Worm (Caenorhabditis elegans) whole organism, early embryonic: ENCODE results near the gene C54E10.11.

Experiments
- B0310.2 ChIP-seq: sonication (generic microtip); optimal IDR thresholded peaks from 2 replicates; lab custom pipeline; 2016; ENCODE audit warnings: mild to moderate bottlenecking, missing genetic modification characterization, missing compliant biosample characterization
- F13C5.2 ChIP-seq: sonication (generic microtip); optimal IDR thresholded peaks from 2 replicates; lab custom pipeline; 2017; ENCODE audit warnings: mild to moderate bottlenecking, missing genetic modification characterization, inconsistent platforms, missing compliant biosample characterization
- aly-1 ChIP-seq: sonication (generic microtip); optimal IDR thresholded peaks from 2 replicates; lab custom pipeline; 2016; ENCODE audit warnings: missing genetic modification characterization, missing compliant biosample characterization
- ama-1 ChIP-seq: fragments of 150-350 bp; optimal IDR thresholded peaks from 2 replicates; lab custom pipeline; 2014
- ceh-13 ChIP-seq: fragments of 200-800 bp; sonication (Bioruptor generic); optimal IDR thresholded peaks from 2 replicates; lab custom pipeline; 2018; ENCODE audit warnings: mild to moderate bottlenecking, missing genetic modification characterization, missing compliant biosample characterization
- ceh-36 ChIP-seq: sonication (generic microtip); optimal IDR thresholded peaks from 2 replicates; lab custom pipeline; 2016; ENCODE audit warnings: missing genetic modification characterization, inconsistent platforms, missing compliant biosample characterization
- ets-7 ChIP-seq: sonication (generic microtip); optimal IDR thresholded peaks from 2 replicates; lab custom pipeline; 2016; ENCODE audit warnings: missing genotype, missing genetic modification characterization, missing compliant biosample characterization
- flt-1 ChIP-seq: fragments of 200-800 bp; sonication (Bioruptor generic); IDR thresholded peaks from 2 replicates; pipeline ENCODE4 v1.3.6; 2022; ENCODE audit warnings: missing genetic modification characterization, missing compliant biosample characterization
- hmbx-1 ChIP-seq: sonication (generic microtip); optimal IDR thresholded peaks from 2 replicates; lab custom pipeline; 2016; ENCODE audit warnings: mild to moderate bottlenecking, missing genetic modification characterization, missing compliant biosample characterization
- hmg-4 ChIP-seq: fragments of 200-800 bp; sonication (Bioruptor generic); optimal IDR thresholded peaks from 2 replicates; lab custom pipeline; 2018; ENCODE audit warnings: mild to moderate bottlenecking, missing genetic modification characterization, missing compliant biosample characterization
- hnd-1 ChIP-seq: sonication (generic microtip); optimal IDR thresholded peaks from 2 replicates; lab custom pipeline; 2016; ENCODE audit warnings: missing genetic modification characterization, missing compliant biosample characterization
- pes-1 ChIP-seq: fragments of 200-800 bp; sonication (Bioruptor generic); IDR thresholded peaks from 2 replicates; pipeline ENCODE4 v1.3.6; 2022; ENCODE audit warnings: missing genetic modification reagents, missing genetic modification characterization, missing compliant biosample characterization
- scrt-1 ChIP-seq: fragments of 200-800 bp; sonication (Bioruptor generic); IDR thresholded peaks from 2 replicates; pipeline ENCODE4 v1.3.6; 2022; ENCODE audit warnings: missing genetic modification characterization, missing compliant biosample characterization
- sea-1 ChIP-seq: fragments of 200-800 bp; sonication (Bioruptor generic); conservative IDR thresholded peaks from 2 replicates; pipeline ENCODE4 v1.3.6; 2022; ENCODE audit warnings: missing genetic modification characterization, missing compliant biosample characterization
- tbx-11 ChIP-seq: fragments of 200-800 bp; sonication (Bioruptor generic); IDR thresholded peaks from 2 replicates; pipeline ENCODE4 v1.3.6; 2022; ENCODE audit warnings: missing genetic modification characterization, missing compliant biosample characterization
- tbx-37 ChIP-seq: fragments of 200-800 bp; sonication (Bioruptor generic); conservative IDR thresholded peaks from 2 replicates; pipeline ENCODE4 v1.3.6; 2022; ENCODE audit warnings: missing genetic modification reagents, missing genetic modification characterization, missing compliant biosample characterization
- tra-4 ChIP-seq: sonication (generic microtip); optimal IDR thresholded peaks from 2 replicates; lab custom pipeline; 2017; ENCODE audit warnings: missing genetic modification characterization, missing compliant biosample characterization

Gene C54E10.11

DNA sequence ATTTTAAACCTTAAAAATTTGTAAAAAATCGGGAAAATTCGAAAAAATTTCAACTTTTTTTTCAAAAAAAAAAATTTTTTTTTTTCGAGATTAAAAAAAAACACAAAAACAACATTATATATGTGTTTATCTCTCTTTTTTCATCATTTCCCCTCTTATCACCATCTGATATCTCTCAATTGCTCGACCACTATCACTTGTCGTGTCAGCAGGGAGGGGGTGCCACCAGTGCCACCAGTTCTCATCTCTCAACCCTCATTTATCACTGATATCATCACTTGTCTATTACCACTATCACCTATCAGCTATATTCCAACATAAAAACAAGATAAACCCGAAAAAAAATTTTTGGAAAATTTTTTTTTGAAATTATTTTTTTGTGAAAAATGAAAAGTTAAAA is 24.5 kb upstream of the C54E10.11 start:
- no peak for TF ChIP-seq aly-1 (tag; lab: Kevin White, UChicago)
- no peak for TF ChIP-seq tra-4 (tag; lab: Kevin White, UChicago)
- TF ChIP-seq scrt-1 (GFP tag; lab: Robert Waterston, UW): no peak
- TF ChIP-seq F13C5.2 (tag; lab: Kevin White, UChicago): no peak
- no peak for TF ChIP-seq pes-1
- TF ChIP-seq hmg-4 (GFP tag; lab: Kevin White, UChicago): no peak

DNA sequence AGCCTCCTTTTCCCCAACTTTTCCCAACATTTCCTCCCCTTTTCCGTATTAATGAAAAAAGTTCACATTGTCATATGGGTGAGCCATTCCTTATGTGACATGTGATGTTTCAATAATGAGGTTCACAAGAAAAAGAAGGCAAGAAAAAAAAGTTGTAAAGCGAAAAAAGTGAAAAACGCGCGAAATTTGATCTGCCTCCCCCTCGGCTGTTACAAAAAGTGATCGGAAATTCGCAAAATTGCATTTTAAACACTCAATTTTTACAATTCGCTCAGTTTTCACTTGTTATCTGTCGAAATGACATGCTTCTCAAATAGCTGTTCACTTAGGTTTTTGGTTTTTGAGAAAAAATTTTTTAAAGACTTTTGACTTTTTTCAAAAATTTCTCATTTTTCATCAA is 19.6 kb upstream of the C54E10.11 start:
- TF ChIP-seq tra-4 (tag; lab: Kevin White, UChicago): no peak
- no peak for TF ChIP-seq sea-1 (GFP tag; lab: Robert Waterston, UW)
- TF ChIP-seq hmbx-1: no peak
- TF ChIP-seq B0310.2: no peak
- TF ChIP-seq hmg-4 (GFP tag; lab: Kevin White, UChicago): no peak
- TF ChIP-seq flt-1 (GFP tag; lab: Robert Waterston, UW): no peak
- no peak for TF ChIP-seq ceh-36 (tag; lab: Kevin White, UChicago)
- no peak for TF ChIP-seq scrt-1 (GFP tag; lab: Robert Waterston, UW)
- TF ChIP-seq aly-1 (tag; lab: Kevin White, UChicago): no peak
- no peak for TF ChIP-seq ceh-13 (GFP tag; lab: Kevin White, UChicago)
- no peak for TF ChIP-seq tbx-37 (GFP tag; lab: Robert Waterston, UW)
- TF ChIP-seq F13C5.2 (tag; lab: Kevin White, UChicago): no peak
- no peak for TF ChIP-seq ets-7
- no peak for TF ChIP-seq ama-1
- no peak for TF ChIP-seq hnd-1 (tag; lab: Kevin White, UChicago)
- TF ChIP-seq tbx-11 (GFP tag; lab: Robert Waterston, UW): no peak
- no peak for TF ChIP-seq pes-1

DNA sequence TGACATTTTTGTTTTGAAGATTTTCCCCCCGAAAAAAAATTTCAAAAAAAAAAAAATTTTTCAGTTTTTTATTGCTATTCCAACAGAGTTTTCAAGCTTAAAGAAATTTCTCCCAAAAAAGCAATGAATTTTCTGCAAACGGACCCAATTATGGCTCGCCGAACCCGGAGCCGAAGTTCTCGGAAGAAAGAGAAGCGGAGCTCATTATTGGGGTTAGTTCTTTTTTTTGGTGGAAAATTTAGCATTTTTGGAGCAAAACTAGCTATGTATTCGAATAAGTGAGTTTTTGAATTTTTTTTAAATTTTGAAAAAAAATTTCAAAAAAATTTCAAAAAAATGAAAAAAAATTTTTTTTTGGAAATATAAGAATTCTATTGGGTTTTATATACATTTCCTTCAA is 17.7 kb upstream of the C54E10.11 start, which contains the start of gene ncs-5:
ncs-5 (plus strand) TSS at position 124 of the 400 bp plus-strand sequence.
- TF ChIP-seq ets-7: no peak
- no peak for TF ChIP-seq B0310.2
- TF ChIP-seq hmbx-1: no peak
- no peak for TF ChIP-seq flt-1 (GFP tag; lab: Robert Waterston, UW)
- no peak for TF ChIP-seq tbx-11 (GFP tag; lab: Robert Waterston, UW)
- no peak for TF ChIP-seq ama-1
- no peak for TF ChIP-seq tbx-37 (GFP tag; lab: Robert Waterston, UW)
- TF ChIP-seq F13C5.2 (tag; lab: Kevin White, UChicago): no peak
- no peak for TF ChIP-seq tra-4 (tag; lab: Kevin White, UChicago)
- TF ChIP-seq pes-1: no peak
- no peak for TF ChIP-seq aly-1 (tag; lab: Kevin White, UChicago)
- TF ChIP-seq sea-1 (GFP tag; lab: Robert Waterston, UW): no peak
- no peak for TF ChIP-seq hnd-1 (tag; lab: Kevin White, UChicago)
- TF ChIP-seq hmg-4 (GFP tag; lab: Kevin White, UChicago): no peak
- no peak for TF ChIP-seq ceh-13 (GFP tag; lab: Kevin White, UChicago)
- no peak for TF ChIP-seq scrt-1 (GFP tag; lab: Robert Waterston, UW)

DNA sequence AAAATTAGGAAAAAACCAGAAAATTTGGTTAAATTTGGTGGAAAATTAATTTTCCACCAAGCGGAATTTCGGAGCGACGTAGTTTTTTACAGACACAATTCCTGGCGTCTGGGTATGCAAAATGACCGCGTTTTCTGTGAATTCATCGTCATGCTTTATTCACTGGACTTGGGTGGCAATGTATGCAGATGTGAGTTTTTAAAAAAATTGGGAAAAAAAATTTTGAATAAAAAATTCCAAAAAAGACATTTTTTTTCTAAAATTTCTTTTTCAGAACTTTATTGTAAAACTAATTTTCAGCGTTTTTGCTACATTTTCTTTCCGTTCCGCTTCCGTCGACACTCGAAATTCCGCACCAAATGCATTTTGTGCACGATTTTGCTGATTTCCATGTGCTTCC is 9.4 kb upstream of the C54E10.11 start, which contains the start of gene C54E10.7:
C54E10.7 (plus strand) TSS at position 301 of the 400 bp plus-strand sequence.
- TF ChIP-seq tra-4 (tag; lab: Kevin White, UChicago): no peak
- TF ChIP-seq sea-1 (GFP tag; lab: Robert Waterston, UW): no peak
- TF ChIP-seq ama-1: no peak
- no peak for TF ChIP-seq B0310.2
- no peak for TF ChIP-seq flt-1 (GFP tag; lab: Robert Waterston, UW)
- TF ChIP-seq hnd-1 (tag; lab: Kevin White, UChicago): no peak
- TF ChIP-seq pes-1: no peak
- TF ChIP-seq scrt-1 (GFP tag; lab: Robert Waterston, UW): no peak
- TF ChIP-seq F13C5.2 (tag; lab: Kevin White, UChicago): no peak
- no peak for TF ChIP-seq ceh-13 (GFP tag; lab: Kevin White, UChicago)
- TF ChIP-seq tbx-11 (GFP tag; lab: Robert Waterston, UW): no peak
- no peak for TF ChIP-seq ets-7
- no peak for TF ChIP-seq hmg-4 (GFP tag; lab: Kevin White, UChicago)
- TF ChIP-seq hmbx-1: no peak
- no peak for TF ChIP-seq tbx-37 (GFP tag; lab: Robert Waterston, UW)
- no peak for TF ChIP-seq ceh-36 (tag; lab: Kevin White, UChicago)
- no peak for TF ChIP-seq aly-1 (tag; lab: Kevin White, UChicago)

DNA sequence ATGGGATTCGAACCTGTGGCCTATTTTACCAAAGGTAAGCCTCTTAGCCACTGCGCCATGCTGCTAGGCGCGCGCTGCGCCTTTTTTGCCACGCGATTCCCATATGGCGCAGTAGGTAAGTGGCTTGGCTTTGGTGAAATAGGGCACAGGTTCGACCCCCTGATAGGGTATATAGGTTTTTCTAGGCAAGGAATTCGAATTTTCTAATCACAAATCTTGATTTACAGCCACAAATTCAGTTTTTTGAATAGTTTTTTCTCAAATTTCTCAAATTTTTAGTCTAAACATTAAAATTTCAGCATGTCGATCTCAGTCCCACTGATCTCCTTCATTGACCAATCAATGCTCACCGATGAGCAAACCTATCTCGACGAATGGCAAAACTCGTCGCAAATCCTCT is 8.7 kb upstream of the C54E10.11 start, which contains the start of gene C54E10.3:
C54E10.3 (plus strand) TSS at position 301 of the 400 bp plus-strand sequence.
- TF ChIP-seq tbx-11 (GFP tag; lab: Robert Waterston, UW): no peak
- TF ChIP-seq flt-1 (GFP tag; lab: Robert Waterston, UW): no peak
- TF ChIP-seq hmg-4 (GFP tag; lab: Kevin White, UChicago): no peak
- no peak for TF ChIP-seq aly-1 (tag; lab: Kevin White, UChicago)
- TF ChIP-seq hmbx-1: no peak
- no peak for TF ChIP-seq scrt-1 (GFP tag; lab: Robert Waterston, UW)
- no peak for TF ChIP-seq B0310.2
- TF ChIP-seq ceh-36 (tag; lab: Kevin White, UChicago): no peak
- TF ChIP-seq pes-1: no peak
- no peak for TF ChIP-seq tra-4 (tag; lab: Kevin White, UChicago)
- TF ChIP-seq ceh-13 (GFP tag; lab: Kevin White, UChicago): no peak
- TF ChIP-seq tbx-37 (GFP tag; lab: Robert Waterston, UW): no peak
- no peak for TF ChIP-seq sea-1 (GFP tag; lab: Robert Waterston, UW)
- no peak for TF ChIP-seq ama-1
- TF ChIP-seq ets-7: no peak

DNA sequence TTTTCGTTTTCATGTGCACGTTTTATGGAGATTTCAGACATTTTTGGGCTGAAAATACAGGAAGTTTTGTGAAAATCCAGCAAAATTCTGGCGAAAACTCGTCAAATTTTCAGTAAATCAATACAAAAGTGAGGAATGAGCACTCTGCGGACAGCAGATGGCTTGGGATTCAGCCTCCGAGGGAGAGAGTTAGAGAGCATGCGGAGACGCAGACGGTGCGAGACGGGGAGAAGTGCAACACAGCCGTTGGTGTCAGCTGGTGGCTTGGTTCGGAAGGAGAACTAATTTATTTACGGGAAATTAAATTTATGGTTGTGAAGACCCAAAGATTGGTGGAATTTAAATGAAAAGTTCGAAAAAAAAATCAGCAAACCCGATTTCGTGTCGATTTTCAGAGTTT is 6.6 kb upstream of the C54E10.11 start, which contains the start of gene C54E10.6:
C54E10.6 (minus strand) TSS at position 109 of the 400 bp plus-strand sequence.
- TF ChIP-seq pes-1: no peak
- TF ChIP-seq aly-1 (tag; lab: Kevin White, UChicago): no peak
- TF ChIP-seq F13C5.2 (tag; lab: Kevin White, UChicago): peak; percentile 43

DNA sequence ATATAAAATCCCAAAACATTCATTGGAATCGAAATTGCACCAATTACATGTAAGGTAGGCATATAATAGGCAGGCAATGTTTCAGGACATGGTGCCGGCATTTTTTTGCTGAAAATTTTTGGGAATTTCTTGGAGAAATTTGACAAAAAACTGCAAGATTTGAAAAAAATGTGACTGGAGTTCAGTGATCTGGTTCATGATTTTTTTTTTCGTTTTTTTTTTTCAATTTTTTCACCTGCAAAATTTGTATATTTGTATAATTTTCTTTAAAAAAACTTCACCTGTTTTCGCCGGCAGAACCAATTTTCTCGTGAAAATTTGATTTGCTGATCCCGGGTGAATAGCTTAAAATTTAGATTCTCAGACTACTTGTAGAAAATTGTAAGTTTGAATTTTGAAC is 4.4 kb upstream of the C54E10.11 start, which contains the start of gene sri-10:
sri-10 (minus strand) TSS at position 101 of the 400 bp plus-strand sequence.
- no peak for TF ChIP-seq ceh-36 (tag; lab: Kevin White, UChicago)
- no peak for TF ChIP-seq hmbx-1
- no peak for TF ChIP-seq ama-1
- no peak for TF ChIP-seq sea-1 (GFP tag; lab: Robert Waterston, UW)
